Worm (Caenorhabditis elegans) whole organism, young adult: ENCODE measurements around the gene clec-223.

Experiments used
- B0019.2 ChIP-seq: fragments of 200-800 bp; sonication (Bioruptor generic); conservative IDR thresholded peaks from 2 replicates; pipeline ENCODE4 v1.3.6; 2022; ENCODE audit warnings: missing genetic modification reagents, missing genetic modification characterization, missing compliant biosample characterization
- B0336.3 ChIP-seq: fragments of 200-800 bp; sonication (Bioruptor generic); IDR thresholded peaks from 2 replicates; pipeline ENCODE4 v1.3.6; 2022; ENCODE audit warnings: missing genetic modification characterization, missing compliant biosample characterization
- C06A6.2 ChIP-seq: fragments of 200-800 bp; sonication (Bioruptor generic); conservative IDR thresholded peaks from 2 replicates; pipeline ENCODE4 v1.3.6; 2022; ENCODE audit warnings: missing genetic modification characterization, missing compliant biosample characterization
- D2030.7 ChIP-seq: fragments of 200-800 bp; sonication (Bioruptor generic); IDR thresholded peaks from 2 replicates; pipeline ENCODE4 v1.3.6; 2022; ENCODE audit warnings: missing genetic modification reagents, missing genetic modification characterization, missing compliant biosample characterization
- F33H1.4 ChIP-seq: fragments of 200-800 bp; sonication (Bioruptor generic); IDR thresholded peaks from 2 replicates; pipeline ENCODE4 v1.3.6; 2022; ENCODE audit warnings: missing genetic modification reagents, missing genetic modification characterization, missing compliant biosample characterization
- F37B4.10 ChIP-seq: fragments of 200-800 bp; sonication (Bioruptor generic); IDR thresholded peaks from 2 replicates; pipeline ENCODE4 v1.3.6; 2022; ENCODE audit warnings: missing genetic modification characterization, missing compliant biosample characterization
- F39B2.1 ChIP-seq: fragments of 200-800 bp; sonication (Bioruptor generic); IDR thresholded peaks from 2 replicates; pipeline ENCODE4 v1.3.6; 2022; ENCODE audit warnings: missing genetic modification reagents, missing genetic modification characterization, missing compliant biosample characterization
- K12H6.12 ChIP-seq: fragments of 200-800 bp; sonication (Bioruptor generic); optimal IDR thresholded peaks from 2 replicates; lab custom pipeline; 2018; ENCODE audit warnings: mild to moderate bottlenecking, missing genetic modification characterization, missing compliant biosample characterization
- T26A5.8 ChIP-seq: sonication (generic microtip); optimal IDR thresholded peaks from 2 replicates; lab custom pipeline; 2016; ENCODE audit warnings: missing genetic modification characterization, missing compliant biosample characterization
- Y53F4B.3 ChIP-seq: fragments of 200-800 bp; sonication (Bioruptor generic); IDR thresholded peaks from 2 replicates; pipeline ENCODE4 v1.3.6; 2022; ENCODE audit warnings: missing genetic modification reagents, missing genetic modification characterization, missing compliant biosample characterization
- Y79H2A.3 ChIP-seq: fragments of 200-800 bp; sonication (Bioruptor generic); conservative IDR thresholded peaks from 2 replicates; pipeline ENCODE4 v1.3.6; 2022; ENCODE audit warnings: missing genetic modification reagents, missing genetic modification characterization, missing compliant biosample characterization
- aptf-2 ChIP-seq: fragments of 200-800 bp; sonication (Bioruptor generic); conservative IDR thresholded peaks from 2 replicates; pipeline ENCODE4 v1.3.6; 2022; ENCODE audit warnings: missing genetic modification reagents, missing genetic modification characterization, missing compliant biosample characterization
- atf-7 ChIP-seq: sonication (generic microtip); optimal IDR thresholded peaks from 2 replicates; lab custom pipeline; 2017; ENCODE audit warnings: mild to moderate bottlenecking, missing genetic modification characterization, missing compliant biosample characterization
- ccch-3 ChIP-seq: fragments of 200-800 bp; sonication (Bioruptor generic); optimal IDR thresholded peaks from 2 replicates; lab custom pipeline; 2018; ENCODE audit warnings: mild to moderate bottlenecking, missing genetic modification characterization, missing compliant biosample characterization
- cebp-2 ChIP-seq: fragments of 200-800 bp; sonication (Bioruptor generic); IDR thresholded peaks from 2 replicates; pipeline ENCODE4 v1.3.6; 2022; ENCODE audit warnings: missing genetic modification characterization, missing compliant biosample characterization
- ceh-40 ChIP-seq: fragments of 200-800 bp; sonication (Bioruptor generic); IDR thresholded peaks from 2 replicates; pipeline ENCODE4 v1.3.6; 2022; ENCODE audit warnings: missing genetic modification characterization, missing compliant biosample characterization
- ceh-79 ChIP-seq: sonication (generic microtip); optimal IDR thresholded peaks from 2 replicates; lab custom pipeline; 2017; ENCODE audit warnings: mild to moderate bottlenecking, missing genetic modification characterization, missing compliant biosample characterization
- ceh-91 ChIP-seq: fragments of 200-800 bp; sonication (Bioruptor generic); IDR thresholded peaks from 2 replicates; pipeline ENCODE4 v1.3.6; 2022; ENCODE audit warnings: missing genetic modification reagents, missing genetic modification characterization, missing compliant biosample characterization
- chd-7 ChIP-seq: sonication (generic microtip); optimal IDR thresholded peaks from 2 replicates; lab custom pipeline; 2016; ENCODE audit warnings: mild to moderate bottlenecking, missing genetic modification characterization, moderate library complexity, missing compliant biosample characterization
- egl-18 ChIP-seq: fragments of 200-800 bp; sonication (Bioruptor generic); IDR thresholded peaks from 2 replicates; pipeline ENCODE4 v1.3.6; 2022; ENCODE audit warnings: missing genetic modification reagents, missing genetic modification characterization, missing compliant biosample characterization
- ekl-4 ChIP-seq: fragments of 200-800 bp; sonication (Bioruptor generic); IDR thresholded peaks from 2 replicates; pipeline ENCODE4 v1.3.6; 2022; ENCODE audit warnings: missing genetic modification reagents, missing genetic modification characterization, missing compliant biosample characterization
- ets-4 ChIP-seq: fragments of 200-800 bp; sonication (Bioruptor generic); optimal IDR thresholded peaks from 2 replicates; lab custom pipeline; 2018; ENCODE audit warnings: mild to moderate bottlenecking, missing genetic modification characterization, missing compliant biosample characterization
- fkh-3 ChIP-seq: sonication (generic microtip); optimal IDR thresholded peaks from 2 replicates; lab custom pipeline; 2016; ENCODE audit warnings: mild to moderate bottlenecking, missing genetic modification characterization, missing compliant biosample characterization
- hmg-20 ChIP-seq: fragments of 200-800 bp; sonication (Bioruptor generic); IDR thresholded peaks from 2 replicates; pipeline ENCODE4 v1.3.6; 2022; ENCODE audit warnings: missing genetic modification reagents, missing genetic modification characterization, missing compliant biosample characterization
- lag-1 ChIP-seq: fragments of 200-800 bp; sonication (Bioruptor generic); IDR thresholded peaks from 2 replicates; pipeline ENCODE4 v1.3.6; 2022; ENCODE audit warnings: missing genetic modification reagents, missing genetic modification characterization, missing compliant biosample characterization
- let-526 ChIP-seq: fragments of 200-800 bp; sonication (Bioruptor generic); IDR thresholded peaks from 2 replicates; pipeline ENCODE4 v1.3.6; 2022; ENCODE audit warnings: missing genetic modification reagents, missing genetic modification characterization, missing compliant biosample characterization
- lin-35 ChIP-seq, 3 experiments: fragments of 150-350 bp in 2 of 3; sonication (generic microtip) in 1 of 3; optimal IDR thresholded peaks; 2 replicates each; lab custom pipeline; 2014 to 2018; ENCODE audit warnings: missing biosample characterization in 3 of 3, missing genetic modification characterization in 3 of 3, missing genetic modification reagents in 3 of 3
- lin-40 ChIP-seq: sonication (generic microtip); optimal IDR thresholded peaks from 2 replicates; lab custom pipeline; 2016; ENCODE audit warnings: missing genetic modification characterization, mild to moderate bottlenecking, missing compliant biosample characterization, missing genotype, missing genetic modification reagents
- mcd-1 ChIP-seq: fragments of 200-800 bp; sonication (Bioruptor generic); IDR thresholded peaks from 2 replicates; pipeline ENCODE4 v1.3.6; 2022; ENCODE audit warnings: missing genetic modification reagents, missing genetic modification characterization, missing compliant biosample characterization
- mes-4 ChIP-seq: sonication (generic microtip); optimal IDR thresholded peaks from 2 replicates; lab custom pipeline; 2016; ENCODE audit warnings: missing genotype, missing genetic modification characterization, missing compliant biosample characterization
- nfya-2 ChIP-seq: fragments of 200-800 bp; sonication (Bioruptor generic); IDR thresholded peaks from 2 replicates; pipeline ENCODE4 v1.3.6; 2022; ENCODE audit warnings: missing genetic modification reagents, missing genetic modification characterization, missing compliant biosample characterization
- rcor-1 ChIP-seq: fragments of 200-800 bp; sonication (Bioruptor generic); IDR thresholded peaks from 2 replicates; pipeline ENCODE4 v1.3.6; 2022; ENCODE audit warnings: missing genetic modification reagents, missing genetic modification characterization, missing compliant biosample characterization
- sea-2 ChIP-seq: fragments of 200-800 bp; sonication (Bioruptor generic); IDR thresholded peaks from 2 replicates; pipeline ENCODE4 v1.3.6; 2022; ENCODE audit warnings: missing genetic modification characterization, missing compliant biosample characterization
- snpc-1.1 ChIP-seq: sonication (generic microtip); optimal IDR thresholded peaks from 2 replicates; lab custom pipeline; 2017; ENCODE audit warnings: missing genetic modification characterization, mild to moderate bottlenecking, missing compliant biosample characterization, antibody characterized with exemption, moderate library complexity, missing genotype, missing genetic modification reagents; ENCODE audit not compliant: insufficient read depth
- snpc-1.3 ChIP-seq: sonication (generic microtip); optimal IDR thresholded peaks from 2 replicates; lab custom pipeline; 2017; ENCODE audit warnings: missing genetic modification characterization, mild to moderate bottlenecking, missing compliant biosample characterization, antibody characterized with exemption, moderate library complexity, missing genotype, missing genetic modification reagents; ENCODE audit not compliant: insufficient read depth
- snpc-3.4 ChIP-seq: sonication (generic microtip); optimal IDR thresholded peaks from 2 replicates; lab custom pipeline; 2017; ENCODE audit warnings: missing genetic modification characterization, mild to moderate bottlenecking, missing compliant biosample characterization, antibody characterized with exemption, moderate library complexity, missing genotype, missing genetic modification reagents
- somi-1 ChIP-seq: fragments of 200-800 bp; sonication (Bioruptor generic); optimal IDR thresholded peaks from 2 replicates; lab custom pipeline; 2018; ENCODE audit warnings: mild to moderate bottlenecking, missing genetic modification characterization, missing compliant biosample characterization
- sptf-2 ChIP-seq: fragments of 200-800 bp; sonication (Bioruptor generic); optimal IDR thresholded peaks from 2 replicates; lab custom pipeline; 2018; ENCODE audit warnings: mild to moderate bottlenecking, missing genetic modification characterization, missing compliant biosample characterization
- tlf-1 ChIP-seq: fragments of 200-800 bp; sonication (Bioruptor generic); optimal IDR thresholded peaks from 2 replicates; lab custom pipeline; 2018; ENCODE audit warnings: mild to moderate bottlenecking, missing genetic modification characterization, missing compliant biosample characterization
- unc-62 ChIP-seq: fragments of 150-350 bp; optimal IDR thresholded peaks from 2 replicates; lab custom pipeline; 2014; ENCODE audit warnings: missing biosample characterization, missing genetic modification reagents, missing genetic modification characterization
- zfh-2 ChIP-seq: fragments of 200-800 bp; sonication (Bioruptor generic); conservative IDR thresholded peaks from 2 replicates; pipeline ENCODE4 v1.3.6; 2022; ENCODE audit warnings: missing genetic modification reagents, missing genetic modification characterization, missing compliant biosample characterization
- ztf-28 ChIP-seq: fragments of 200-800 bp; sonication (Bioruptor generic); IDR thresholded peaks from 2 replicates; pipeline ENCODE4 v1.3.6; 2022; ENCODE audit warnings: missing genetic modification reagents, missing genetic modification characterization, missing compliant biosample characterization

The clec-223 gene

ce11 chrV:11250735-11251134 is 22.2 kb upstream of the clec-223 start, which contains the start of gene T19B10.12:
T19B10.12 (plus strand) TSS chrV:11251035.
- TF ChIP-seq snpc-3.4 (no peak), sea-2 (GFP tag; lab: Robert Waterston, UW) (no peak), lin-35 (GFP tag; optimal IDR thresholded peaks at IDR 0.05; lab: Kevin White, UChicago) (no peak)

- TF ChIP-seq Y79H2A.3 (GFP tag; lab: Robert Waterston, UW), result no peak
- no peak for TF ChIP-seq ceh-79 (tag; lab: Kevin White, UChicago)
- TF ChIP-seq zfh-2 (GFP tag; lab: Robert Waterston, UW), result no peak
- no peak for TF ChIP-seq somi-1
- no peak for TF ChIP-seq ccch-3 (GFP tag; lab: Kevin White, UChicago)
- TF ChIP-seq lag-1, result no peak
- TF ChIP-seq ekl-4 (GFP tag; lab: Robert Waterston, UW), result no peak
- no peak for TF ChIP-seq ztf-28 (GFP tag; lab: Robert Waterston, UW)
- no peak for TF ChIP-seq let-526
- no peak for TF ChIP-seq Y53F4B.3 (GFP tag; lab: Robert Waterston, UW)
- TF ChIP-seq ets-4 (GFP tag; lab: Kevin White, UChicago), result no peak
- no peak for TF ChIP-seq cebp-2 (GFP tag; lab: Robert Waterston, UW)
Measured at ce11 chrV:11251798-11252197, 21.1 kb upstream of the clec-223 start.

- TF ChIP-seq B0336.3 (GFP tag; lab: Robert Waterston, UW) (no peak), unc-62 (no peak), snpc-1.3 (no peak), T26A5.8 (tag; lab: Kevin White, UChicago) (no peak), hmg-20 (GFP tag; lab: Robert Waterston, UW) (no peak), nfya-2 (GFP tag; lab: Robert Waterston, UW) (no peak), aptf-2 (GFP tag; lab: Robert Waterston, UW) (no peak), fkh-3 (tag; lab: Kevin White, UChicago) (no peak), egl-18 (no peak), tlf-1 (GFP tag; lab: Kevin White, UChicago) (no peak), ceh-40 (no peak), atf-7 (tag; lab: Kevin White, UChicago) (no peak), lin-40 (tag; lab: Kevin White, UChicago) (no peak), rcor-1 (GFP tag; lab: Robert Waterston, UW) (no peak), K12H6.12 (tag; lab: Kevin White, UChicago) (no peak), ztf-28 (GFP tag; lab: Robert Waterston, UW) (no peak), snpc-1.1 (tag; lab: Kevin White, UChicago) (no peak)
Measured at ce11 chrV:11252429-11252828, 20.5 kb upstream of the clec-223 start, which contains the start of gene srsx-33. srsx-33 (minus strand) TSS chrV:11252529.

ce11 chrV:11254980-11255379 is 18.0 kb upstream of the clec-223 start, which contains the start of gene srsx-31:
srsx-31 (minus strand) TSS chrV:11255080.
- no peak for TF ChIP-seq aptf-2 (GFP tag; lab: Robert Waterston, UW)
- TF ChIP-seq chd-7 (tag; lab: Kevin White, UChicago), result no peak
- TF ChIP-seq mcd-1 (GFP tag; lab: Robert Waterston, UW), result no peak
- no peak for TF ChIP-seq ceh-91 (GFP tag; lab: Robert Waterston, UW)
- TF ChIP-seq F33H1.4, result no peak
- TF ChIP-seq mes-4 (tag; lab: Kevin White, UChicago), result no peak
- no peak for TF ChIP-seq F39B2.1
- no peak for TF ChIP-seq sptf-2 (GFP tag; lab: Kevin White, UChicago)
- TF ChIP-seq C06A6.2, result no peak
- TF ChIP-seq F37B4.10 (GFP tag; lab: Robert Waterston, UW), result no peak
- TF ChIP-seq D2030.7 (GFP tag; lab: Robert Waterston, UW), result no peak
- no peak for TF ChIP-seq B0019.2 (GFP tag; lab: Robert Waterston, UW)
- TF ChIP-seq B0336.3 (GFP tag; lab: Robert Waterston, UW), result no peak
